Worm (Caenorhabditis elegans): Measurements from ENCODE around the gene acl-4.
"Not testable (repeated sequence)": the region's sequence is repeated elsewhere in the genome, so short reads cannot be mapped to it uniquely, and the experiment has no call there.

Gene acl-4

DNA sequence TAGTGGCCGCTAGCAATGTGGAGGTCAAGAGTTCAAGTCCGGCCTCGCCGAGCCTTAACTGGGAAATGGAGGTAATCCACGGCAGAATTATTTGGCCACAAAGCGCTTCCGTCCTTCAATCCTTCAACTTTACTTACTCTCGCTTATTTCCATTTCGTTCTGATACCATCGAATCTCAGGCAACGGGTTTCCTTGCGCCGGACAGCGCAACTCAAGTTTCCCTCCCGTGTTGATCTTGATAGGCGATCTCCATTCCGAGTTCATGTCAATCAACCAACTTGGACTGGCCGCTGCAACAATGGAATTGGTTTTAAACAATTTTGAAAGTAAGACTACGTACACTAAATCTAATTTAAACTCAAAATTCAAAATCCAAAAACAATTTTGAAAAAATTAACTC is 29.4 kb downstream of the acl-4 start:
- TF ChIP-seq blmp-1 (tag; optimal IDR thresholded peaks at IDR 0.05) (peak; percentile 84), nhr-85 (tag) (peak; percentile 46), egl-27 (tag; optimal IDR thresholded peaks at IDR 0.05) (no peak)

DNA sequence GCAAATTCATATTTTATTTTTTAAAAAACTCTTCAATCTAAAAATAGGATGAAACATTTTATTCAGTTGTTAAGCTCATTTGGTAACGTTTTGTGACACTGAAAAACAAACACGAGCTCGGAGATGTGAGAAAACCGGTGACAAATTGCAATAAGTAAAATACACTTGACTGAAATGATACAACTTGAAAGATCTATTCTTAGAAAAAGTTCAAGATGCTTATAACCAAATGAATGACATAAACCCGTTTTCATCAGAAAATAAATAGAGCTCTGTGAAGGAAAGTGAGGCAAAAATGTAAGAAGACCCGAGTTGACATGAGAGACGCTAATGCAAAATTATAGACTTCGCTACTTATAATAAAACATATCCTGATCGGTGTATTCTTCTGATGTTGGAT is 30.9 kb downstream of the acl-4 start, which contains the start of gene smex-2:
Gene smex-2, minus strand, starts transcription at position 101 of the 400 bp plus-strand sequence.
- TF ChIP-seq unc-86 (tag; optimal IDR thresholded peaks at IDR 0.05) = no peak
- no peak for TF ChIP-seq lir-3 (tag; optimal IDR thresholded peaks at IDR 0.05; ENCODE audit: poor library complexity)
- TF ChIP-seq nhr-12 (tag; optimal IDR thresholded peaks at IDR 0.05) = no peak
- no peak for TF ChIP-seq nhr-85 (tag)
- TF ChIP-seq unc-98 (GFP tag; IDR thresholded peaks at IDR 0.05) = no peak
- no peak for TF ChIP-seq ces-1 (GFP tag; optimal IDR thresholded peaks at IDR 0.05)

DNA sequence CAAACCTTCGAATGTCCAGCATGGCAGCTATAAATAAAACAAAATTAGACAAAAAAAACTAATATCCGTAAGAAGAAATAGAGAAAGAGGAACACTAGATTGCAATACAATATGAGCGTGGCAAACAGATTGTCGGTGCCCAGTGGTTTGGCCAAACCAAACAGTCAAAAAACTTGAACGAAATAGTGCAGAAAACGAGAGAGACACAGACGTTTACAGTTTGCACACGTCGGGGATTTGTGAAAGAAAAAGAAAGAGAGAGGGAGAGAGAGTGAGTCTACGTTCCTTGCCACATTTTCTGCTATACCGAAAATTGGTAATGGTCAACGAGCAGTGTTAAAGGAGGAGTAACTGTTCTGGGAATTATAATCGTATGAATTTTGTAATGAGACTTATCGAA is 35.1 kb downstream of the acl-4 start, which contains the start of gene ergi-1:
Gene ergi-1, minus strand, starts transcription at position 101 of the 400 bp plus-strand sequence.
- TF ChIP-seq ceh-8 (GFP tag; optimal IDR thresholded peaks at IDR 0.05) (no peak), efl-1 (optimal IDR thresholded peaks at IDR 0.05) (no peak), efl-1 (GFP tag; optimal IDR thresholded peaks at IDR 0.05 in 1 of 2) (peak in 1 of 2 experiments; percentile 26), nhr-19 (GFP tag; conservative IDR thresholded peaks at IDR 0.05) (no peak)

DNA sequence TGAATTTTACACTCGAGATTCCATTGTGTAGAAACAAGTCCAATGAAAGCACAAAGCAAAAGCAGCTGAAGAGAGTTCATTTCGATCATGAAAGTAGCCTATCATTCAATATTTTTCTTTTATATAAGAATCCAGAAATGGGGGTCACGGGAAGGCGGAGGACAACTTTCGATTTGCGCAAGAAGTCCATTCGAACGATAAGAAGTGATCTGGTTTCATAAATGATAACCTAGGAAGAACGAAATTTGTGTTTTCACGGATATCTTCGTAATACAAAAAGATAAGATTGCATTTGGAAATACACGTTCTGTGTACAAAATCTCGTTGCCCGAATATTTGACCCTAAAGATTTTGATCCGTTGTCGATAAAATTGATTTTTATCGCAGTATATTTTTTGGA is 38.8 kb downstream of the acl-4 start, which contains the start of gene Y102A11A.5:
Gene Y102A11A.5, minus strand, starts transcription at position 175 of the 400 bp plus-strand sequence.
- TF ChIP-seq elt-3 (tag; optimal IDR thresholded peaks at IDR 0.05) (peak in 1 of 6 experiments; percentile 17), nhr-11 (tag; optimal IDR thresholded peaks at IDR 0.05) (no peak), blmp-1 (tag; optimal IDR thresholded peaks at IDR 0.05) (peak; percentile 96), nhr-85 (tag) (peak; percentile 7)

DNA sequence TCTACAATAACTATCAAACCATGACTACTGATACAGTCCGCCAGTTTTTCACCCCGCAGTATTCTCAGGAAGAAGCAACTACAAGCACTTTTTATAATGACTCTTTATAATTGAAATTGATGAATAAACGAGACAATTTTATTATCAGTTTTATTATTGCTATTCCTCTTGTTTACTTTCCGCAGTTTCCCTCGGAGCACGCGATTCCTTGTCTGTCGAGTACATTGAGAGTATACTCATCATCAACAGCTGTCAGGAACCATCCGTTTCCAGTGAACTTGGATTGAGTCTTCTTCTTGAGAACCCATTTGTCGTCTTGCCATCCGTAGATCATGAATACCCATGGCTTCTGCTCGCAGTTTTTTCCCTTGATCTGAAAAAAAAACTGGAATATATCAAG is 39.4 kb downstream of the acl-4 start:
- TF ChIP-seq tbx-2 (tag; optimal IDR thresholded peaks at IDR 0.05) (no peak), nhr-12 (tag; optimal IDR thresholded peaks at IDR 0.05) (no peak), ces-1 (GFP tag; optimal IDR thresholded peaks at IDR 0.05) (no peak), isw-1 (GFP tag; IDR thresholded peaks at IDR 0.05) (no peak), mef-2 (tag; optimal IDR thresholded peaks at IDR 0.05) (no peak), aly-2 (tag; optimal IDR thresholded peaks at IDR 0.05) (no peak), sptf-1 (tag; optimal IDR thresholded peaks at IDR 0.05) (no peak), ceh-90 (tag; optimal IDR thresholded peaks at IDR 0.05) (no peak), nhr-19 (GFP tag; conservative IDR thresholded peaks at IDR 0.05) (no peak), irx-1 (tag; optimal IDR thresholded peaks at IDR 0.05) (no peak), snpc-4 (tag; optimal IDR thresholded peaks at IDR 0.05) (no peak), zip-4 (GFP tag; optimal IDR thresholded peaks at IDR 0.05) (no peak), egl-13 (tag; optimal IDR thresholded peaks at IDR 0.05) (no peak), fos-1 (tag; optimal IDR thresholded peaks at IDR 0.05) (no peak), lsy-2 (tag; optimal IDR thresholded peaks at IDR 0.05) (no peak), mab-9 (GFP tag; IDR thresholded peaks at IDR 0.05) (no peak)

DNA sequence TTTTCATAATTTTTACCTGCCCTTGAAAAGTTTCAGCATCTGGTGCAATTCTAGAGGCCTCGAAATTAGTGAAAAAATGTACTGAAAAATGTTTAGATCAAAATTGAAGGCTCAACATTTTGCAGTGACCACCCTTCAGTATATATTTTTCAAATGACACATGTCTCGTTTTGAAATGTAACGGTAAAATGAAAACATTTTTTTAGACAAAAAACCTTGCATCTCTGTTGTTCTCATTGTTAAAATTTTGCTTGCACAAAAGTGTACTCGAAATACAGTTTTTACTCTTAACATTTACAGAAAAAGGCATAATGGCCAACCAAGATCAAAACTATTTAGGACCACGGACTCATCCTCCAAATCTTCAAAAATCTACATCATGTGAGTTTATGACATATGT is 43.9 kb downstream of the acl-4 start, which contains the start of gene Y102A11A.2:
Gene Y102A11A.2, plus strand, starts transcription at position 301 of the 400 bp plus-strand sequence.
- TF ChIP-seq pag-3 (tag; optimal IDR thresholded peaks at IDR 0.05; ENCODE audit: borderline replicate concordance, insufficient read depth); mep-1 (tag; optimal IDR thresholded peaks at IDR 0.05); nhr-47 (tag; optimal IDR thresholded peaks at IDR 0.05): not testable (repeated sequence)

DNA sequence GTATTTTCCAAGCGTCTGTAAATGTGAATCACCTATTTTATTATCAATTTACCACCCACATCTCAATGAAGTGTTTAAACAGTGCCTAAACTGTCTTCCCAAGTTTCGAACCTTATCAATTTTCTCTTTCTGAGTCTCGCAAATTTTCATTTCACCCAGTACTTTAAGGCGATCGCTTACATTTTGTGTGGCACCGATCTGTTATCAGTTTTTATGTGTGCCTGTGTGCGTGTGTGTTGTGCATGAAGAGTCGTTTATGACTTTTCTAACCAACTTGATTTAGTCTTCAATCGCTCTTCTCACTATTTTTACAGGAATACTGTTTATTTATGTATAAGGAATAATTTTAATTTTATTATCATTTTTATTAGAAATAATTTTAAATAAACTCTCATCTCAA is 44.8 kb downstream of the acl-4 start:
- peak; percentile 17 for TF ChIP-seq elt-2 (tag; optimal IDR thresholded peaks at IDR 0.05)
